Worm (Caenorhabditis elegans) whole organism, late embryonic: ENCODE data around the gene T28A11.13.

Experiments used
- ceh-45 ChIP-seq: fragments of 200-800 bp; sonication (Bioruptor generic); IDR thresholded peaks from 2 replicates; pipeline ENCODE4 v1.3.6; 2022; ENCODE audit warnings: missing genetic modification reagents, missing genetic modification characterization, missing compliant biosample characterization
- fkh-10 ChIP-seq: fragments of 150-350 bp; optimal IDR thresholded peaks from 2 replicates; lab custom pipeline; 2014; ENCODE audit warnings: missing biosample characterization, missing genetic modification reagents, missing genetic modification characterization
- nfya-1 ChIP-seq: sonication (generic microtip); optimal IDR thresholded peaks from 2 replicates; lab custom pipeline; 2017; ENCODE audit warnings: missing genetic modification characterization, mild to moderate bottlenecking, missing compliant biosample characterization, antibody characterized with exemption, moderate library complexity
- pag-3 ChIP-seq: sonication (generic microtip); optimal IDR thresholded peaks from 2 replicates; lab custom pipeline; 2016; ENCODE audit warnings: missing compliant biosample characterization, missing genetic modification characterization, borderline replicate concordance
- pqm-1 ChIP-seq: sonication (generic microtip); optimal IDR thresholded peaks from 2 replicates; lab custom pipeline; 2016; ENCODE audit warnings: missing genetic modification characterization, missing compliant biosample characterization
- ref-2 ChIP-seq: sonication (generic microtip); optimal IDR thresholded peaks from 2 replicates; lab custom pipeline; 2016; ENCODE audit warnings: missing genetic modification characterization, missing compliant biosample characterization

- TF ChIP-seq pag-3 (tag; lab: Kevin White, UChicago) (no peak), ceh-45 (GFP tag; lab: Robert Waterston, UW) (no peak), fkh-10 (GFP tag; lab: Kevin White, UChicago) (no peak), ref-2 (tag; lab: Kevin White, UChicago) (no peak), nfya-1 (tag; lab: Kevin White, UChicago) (no peak), pqm-1 (tag; lab: Kevin White, UChicago) (no peak)
These were observed 29.1 kb upstream of the T28A11.13 start for ce11 chrV:3279138-3279537.
